Fruit fly (Drosophila melanogaster) whole organism, embryonic: ENCODE data around the gene CG9286.
A peak's percentile ranks its signal among the peaks of the same experiment; 100 is the strongest.

Experiments
- Antp ChIP-seq: fragments of 200-800 bp; sonication (Bioruptor generic); optimal IDR thresholded peaks from 3 replicates; lab custom pipeline; 2016; ENCODE audit warnings: missing biosample characterization, missing genetic modification characterization
- Atf6 ChIP-seq: fragments of 200-800 bp; sonication (Bioruptor generic); IDR thresholded peaks from 2 replicates; pipeline ENCODE4 v1.3.6; 2022; ENCODE audit warnings: missing biosample characterization, missing genetic modification characterization
- Awh ChIP-seq: fragments of 200-800 bp; sonication (Bioruptor generic); IDR thresholded peaks from 2 replicates; pipeline ENCODE4, ENCODE4 v1.3.6; 2022; ENCODE audit warnings: missing biosample characterization, missing genetic modification characterization
- C15 ChIP-seq: fragments of 200-800 bp; sonication (Bioruptor generic); IDR thresholded peaks from 3 replicates; pipeline ENCODE4 v1.3.6; 2022; ENCODE audit warnings: missing biosample characterization, missing genetic modification characterization
- CG10274 ChIP-seq: fragments of 200-800 bp; sonication (Bioruptor generic); optimal IDR thresholded peaks from 3 replicates; lab custom pipeline; 2017; ENCODE audit warnings: missing biosample characterization, mild to moderate bottlenecking, missing genetic modification characterization
- CG11085 ChIP-seq: fragments of 200-800 bp; sonication (Bioruptor generic); IDR thresholded peaks from 2 replicates; pipeline ENCODE4 v1.3.6; 2022; ENCODE audit warnings: missing biosample characterization, missing genetic modification characterization
- CG11504 ChIP-seq: fragments of 200-800 bp; sonication (Bioruptor generic); optimal IDR thresholded peaks from 3 replicates; lab custom pipeline; 2019; ENCODE audit warnings: missing biosample characterization, mild to moderate bottlenecking, missing genetic modification characterization, moderate library complexity
- CG13775 ChIP-seq: fragments of 200-800 bp; sonication (Bioruptor generic); optimal IDR thresholded peaks from 3 replicates; lab custom pipeline; 2017; ENCODE audit warnings: missing biosample characterization, mild to moderate bottlenecking, missing genetic modification characterization
- CG15011 ChIP-seq: fragments of 200-800 bp; sonication (Bioruptor generic); optimal IDR thresholded peaks from 3 replicates; lab custom pipeline; 2018; ENCODE audit warnings: missing biosample characterization, mild to moderate bottlenecking, missing genetic modification characterization
- CG1529 ChIP-seq: fragments of 200-800 bp; sonication (Bioruptor generic); optimal IDR thresholded peaks from 3 replicates; lab custom pipeline; 2018; ENCODE audit warnings: missing biosample characterization, missing genetic modification characterization
- CG15479 ChIP-seq: fragments of 200-800 bp; sonication (Bioruptor generic); optimal IDR thresholded peaks from 3 replicates; lab custom pipeline; 2019; ENCODE audit warnings: missing biosample characterization, mild to moderate bottlenecking, missing genetic modification characterization, moderate library complexity
- CG16815 ChIP-seq: fragments of 200-800 bp; sonication (Bioruptor generic); optimal IDR thresholded peaks from 3 replicates; lab custom pipeline; 2017; ENCODE audit warnings: missing biosample characterization, mild to moderate bottlenecking, missing genetic modification characterization
- CG17328 ChIP-seq: fragments of 200-800 bp; sonication (Bioruptor generic); IDR thresholded peaks from 2 replicates; pipeline ENCODE4 v1.3.6; 2022; ENCODE audit warnings: missing biosample characterization, missing genetic modification characterization
- CG17612 ChIP-seq: fragments of 200-800 bp; sonication (Bioruptor generic); IDR thresholded peaks from 2 replicates; pipeline ENCODE4 v1.3.6; 2022; ENCODE audit warnings: missing biosample characterization, missing genetic modification characterization
- CG17802 ChIP-seq: fragments of 200-800 bp; sonication (Bioruptor generic); optimal IDR thresholded peaks from 2 replicates; lab custom pipeline; 2018; ENCODE audit warnings: missing biosample characterization, mild to moderate bottlenecking, missing genetic modification characterization, moderate library complexity
- CG2129 ChIP-seq: fragments of 200-800 bp; sonication (Bioruptor generic); IDR thresholded peaks from 2 replicates; pipeline ENCODE4 v1.3.6; 2022; ENCODE audit warnings: missing biosample characterization, missing genetic modification characterization; ENCODE audit not compliant: partially characterized antibody
- CG3838 ChIP-seq: fragments of 200-800 bp; sonication (Bioruptor generic); optimal IDR thresholded peaks from 3 replicates; lab custom pipeline; 2016; ENCODE audit warnings: missing biosample characterization, missing genetic modification characterization
- CG4328 ChIP-seq: fragments of 200-800 bp; sonication (Bioruptor generic); optimal IDR thresholded peaks from 3 replicates; lab custom pipeline; 2017; ENCODE audit warnings: missing biosample characterization, missing genetic modification reagents, missing genetic modification characterization
- CG5180 ChIP-seq: fragments of 200-800 bp; sonication (Bioruptor generic); optimal IDR thresholded peaks from 3 replicates; lab custom pipeline; 2017; ENCODE audit warnings: missing biosample characterization, missing genetic modification characterization, mild to moderate bottlenecking, moderate library complexity, missing genetic modification reagents
- CG6254 ChIP-seq: fragments of 200-800 bp; sonication (Bioruptor generic); optimal IDR thresholded peaks from 3 replicates; lab custom pipeline; 2017; ENCODE audit warnings: mild to moderate bottlenecking, missing biosample characterization, missing genetic modification reagents, missing genetic modification characterization
- CG7745 ChIP-seq: fragments of 200-800 bp; sonication (Bioruptor generic); optimal IDR thresholded peaks from 2 replicates; lab custom pipeline; 2018; ENCODE audit warnings: missing biosample characterization, mild to moderate bottlenecking, missing genetic modification characterization, moderate library complexity
- CG9609 ChIP-seq: fragments of 200-800 bp; sonication (Bioruptor generic); optimal IDR thresholded peaks from 3 replicates; lab custom pipeline; 2016; ENCODE audit warnings: missing biosample characterization, missing genetic modification characterization
- CG9797 ChIP-seq: fragments of 200-800 bp; sonication (Bioruptor generic); optimal IDR thresholded peaks from 3 replicates; lab custom pipeline; 2018; ENCODE audit warnings: missing biosample characterization, mild to moderate bottlenecking, missing genetic modification characterization
- CG9817 ChIP-seq: fragments of 200-800 bp; sonication (Bioruptor generic); optimal IDR thresholded peaks from 2 replicates; lab custom pipeline; 2018; ENCODE audit warnings: missing biosample characterization, mild to moderate bottlenecking, missing genetic modification characterization, moderate library complexity
- CrebB ChIP-seq: fragments of 200-800 bp; sonication (Bioruptor generic); optimal IDR thresholded peaks from 3 replicates; lab custom pipeline; 2018; ENCODE audit warnings: missing biosample characterization, mild to moderate bottlenecking, missing genetic modification characterization
- Fer1 ChIP-seq: fragments of 200-800 bp; sonication (Bioruptor generic); optimal IDR thresholded peaks from 2 replicates; lab custom pipeline; 2017; ENCODE audit warnings: missing biosample characterization, mild to moderate bottlenecking, missing genetic modification characterization
- Gug ChIP-seq: fragments of 200-800 bp; sonication (Bioruptor generic); IDR thresholded peaks from 4 replicates; pipeline ENCODE4 v1.3.6; 2022; ENCODE audit warnings: missing biosample characterization, missing genetic modification characterization
- HLH54F ChIP-seq: fragments of 200-800 bp; sonication (Bioruptor generic); optimal IDR thresholded peaks from 3 replicates; lab custom pipeline; 2016; ENCODE audit warnings: missing biosample characterization, missing genetic modification characterization
- HLHmδ ChIP-seq: fragments of 200-800 bp; sonication (Bioruptor generic); optimal IDR thresholded peaks from 2 replicates; lab custom pipeline; 2018; ENCODE audit warnings: missing biosample characterization, mild to moderate bottlenecking, missing genetic modification characterization, moderate library complexity
- Hr3 ChIP-seq: fragments of 200-800 bp; sonication (Bioruptor generic); optimal IDR thresholded peaks from 3 replicates; lab custom pipeline; 2016; ENCODE audit warnings: missing biosample characterization, missing genetic modification characterization
- MESR4 ChIP-seq: fragments of 200-800 bp; sonication (Bioruptor generic); optimal IDR thresholded peaks from 2 replicates; lab custom pipeline; 2018; ENCODE audit warnings: missing biosample characterization, mild to moderate bottlenecking, missing genetic modification characterization, moderate library complexity
- Nf-YB ChIP-seq: fragments of 200-800 bp; sonication (Bioruptor generic); optimal IDR thresholded peaks from 3 replicates; lab custom pipeline; 2019; ENCODE audit warnings: missing biosample characterization, mild to moderate bottlenecking, missing genetic modification characterization, moderate library complexity
- Six4 ChIP-seq: fragments of 200-800 bp; sonication (Bioruptor generic); optimal IDR thresholded peaks from 2 replicates; lab custom pipeline; 2016; ENCODE audit warnings: missing biosample characterization, missing genetic modification characterization
- Sry-δ ChIP-seq: fragments of 200-800 bp; sonication (Bioruptor generic); optimal IDR thresholded peaks from 2 replicates; lab custom pipeline; 2016; ENCODE audit warnings: missing biosample characterization, missing genetic modification characterization
- Tbp ChIP-seq: fragments of >200 bp; optimal IDR thresholded peaks from 2 replicates; lab custom pipeline; 2018; ENCODE audit warnings: missing biosample characterization, missing genetic modification characterization
- Trl ChIP-seq, 3 experiments: fragments of >200 bp in 2 of 3; fragments of 200-800 bp in 1 of 3; sonication (Bioruptor generic) in 1 of 3; optimal IDR thresholded peaks; 2 replicates in 1 of 3; 3 replicates in 2 of 3; lab custom pipeline; 2016 to 2017; ENCODE audit warnings: missing biosample characterization in 1 of 3, missing genetic modification characterization in 1 of 3
- ac ChIP-seq: fragments of 200-800 bp; sonication (Bioruptor generic); optimal IDR thresholded peaks from 3 replicates; lab custom pipeline; 2017; ENCODE audit warnings: missing biosample characterization, mild to moderate bottlenecking, missing genetic modification characterization
- ash1 ChIP-seq: fragments of 200-800 bp; sonication (Bioruptor generic); optimal IDR thresholded peaks from 2 replicates; lab custom pipeline; 2018; ENCODE audit warnings: missing biosample characterization, mild to moderate bottlenecking, missing genetic modification characterization
- az2 ChIP-seq: fragments of 200-800 bp; sonication (Bioruptor generic); optimal IDR thresholded peaks from 3 replicates; lab custom pipeline; 2016; ENCODE audit warnings: missing biosample characterization, missing genetic modification characterization
- cato ChIP-seq: fragments of 200-800 bp; sonication (Bioruptor generic); optimal IDR thresholded peaks from 2 replicates; lab custom pipeline; 2016; ENCODE audit warnings: missing biosample characterization, missing genetic modification characterization, borderline replicate concordance
- grn ChIP-seq: fragments of 200-800 bp; sonication (Bioruptor generic); optimal IDR thresholded peaks from 3 replicates; lab custom pipeline; 2017; ENCODE audit warnings: missing biosample characterization, missing genetic modification characterization
- kni ChIP-seq: fragments of 200-800 bp; sonication (Bioruptor generic); optimal IDR thresholded peaks from 3 replicates; lab custom pipeline; 2017; ENCODE audit warnings: mild to moderate bottlenecking, missing biosample characterization, missing genetic modification reagents, missing genetic modification characterization
- lilli ChIP-seq: fragments of 200-800 bp; sonication (Bioruptor generic); optimal IDR thresholded peaks from 3 replicates; lab custom pipeline; 2016; ENCODE audit warnings: missing biosample characterization, missing genetic modification characterization
- lov ChIP-seq, 2 experiments: fragments of 200-800 bp in 1 of 2; fragments of >200 bp in 1 of 2; sonication (Bioruptor generic) in 1 of 2; IDR thresholded peaks in 1 of 2; optimal IDR thresholded peaks in 1 of 2; 2 replicates in 1 of 2; 3 replicates in 1 of 2; pipeline versions ENCODE4 v1.3.6 to Lab custom; 2017 to 2022; ENCODE audit warnings: missing biosample characterization in 1 of 2, missing genetic modification characterization in 1 of 2
- mld ChIP-seq: fragments of 200-800 bp; sonication (Bioruptor generic); IDR thresholded peaks from 3 replicates; pipeline ENCODE4 v1.3.6; 2022; ENCODE audit warnings: missing biosample characterization, missing genetic modification characterization; ENCODE audit not compliant: partially characterized antibody
- org-1 ChIP-seq: fragments of 200-800 bp; sonication (Bioruptor generic); optimal IDR thresholded peaks from 2 replicates; lab custom pipeline; 2017; ENCODE audit warnings: missing biosample characterization, missing genetic modification characterization
- sna ChIP-seq: fragments of 200-800 bp; sonication (Bioruptor generic); IDR thresholded peaks from 2 replicates; pipeline ENCODE4 v1.3.6; 2022; ENCODE audit warnings: missing biosample characterization, missing genetic modification characterization; ENCODE audit not compliant: partially characterized antibody
- sug ChIP-seq: fragments of 200-800 bp; optimal IDR thresholded peaks from 2 replicates; lab custom pipeline; 2019; ENCODE audit warnings: missing biosample characterization, mild to moderate bottlenecking, missing genetic modification characterization, moderate library complexity
- vfl ChIP-seq: fragments of 200-800 bp; sonication (Bioruptor generic); optimal IDR thresholded peaks from 2 replicates; lab custom pipeline; 2016; ENCODE audit warnings: missing biosample characterization, missing genetic modification characterization

CG9286 gene

dm6 chr3R:13812736-13813250 lies 32.0 kb downstream of the CG9286 start, which contains the start of the genes tal-1A, tal-2A, tal-3A and tal-AA (continued):
- TF ChIP-seq ash1 (no peak), CG3838 (GFP tag; lab: Kevin White, UChicago) (no peak), sug (no peak), org-1 (GFP tag; lab: Kevin White, UChicago) (no peak), Tbp (GFP tag; lab: Kevin White, UChicago) (no peak), C15 (no peak), Fer1 (peak; percentile 1), CG15479 (GFP tag; lab: Kevin White, UChicago) (no peak), Sry-δ (no peak), Awh (no peak; the same call in 1 of the 2 replicates), CG17802 (no peak), CG2129 (GFP tag; lab: Robert Waterston, UW) (0 out of 2 replicates have a peak, but pooled peaks have one; percentile 22), CG6254 (GFP tag; lab: Kevin White, UChicago) (peak; percentile 51), kni (peak; percentile 42), mld (GFP tag; lab: Robert Waterston, UW) (no peak), lov (optimal IDR thresholded peaks at IDR 0.05; lab: Kevin White, UChicago) (no peak), lov (GFP tag; IDR thresholded peaks at IDR 0.05; lab: Robert Waterston, UW) (no peak), CG4328 (GFP tag; lab: Kevin White, UChicago) (no peak), CG11085 (GFP tag; lab: Robert Waterston, UW) (no peak), CG16815 (GFP tag; lab: Kevin White, UChicago) (no peak), Nf-YB (GFP tag; lab: Kevin White, UChicago) (peak; percentile 90), CG9797 (no peak), lilli (GFP tag; lab: Kevin White, UChicago) (peak; percentile 16), CG9609 (no peak), CrebB (tag; lab: Kevin White, UChicago) (peak; percentile 10), grn (GFP tag; lab: Kevin White, UChicago) (peak; percentile 14), Six4 (GFP tag; lab: Kevin White, UChicago) (no peak), sna (peak; percentile 76), CG17328 (0 out of 2 replicates have a peak, but pooled peaks have one; percentile 10), cato (GFP tag; lab: Kevin White, UChicago) (no peak), vfl (GFP tag; lab: Kevin White, UChicago) (peak; percentile 45), ac (GFP tag; lab: Kevin White, UChicago) (peak; percentile 81), CG15011 (GFP tag; lab: Kevin White, UChicago) (no peak), az2 (no peak), Antp (GFP tag; lab: Kevin White, UChicago) (peak; percentile 15), CG1529 (peak; percentile 18), CG13775 (GFP tag; lab: Kevin White, UChicago) (no peak), CG9817 (tag; lab: Kevin White, UChicago) (no peak), Gug (GFP tag; lab: Robert Waterston, UW) (no peak), Trl (optimal IDR thresholded peaks at IDR 0.05; lab: Kevin White, UChicago) (peak; percentile 96 to 99), Trl (GFP tag; optimal IDR thresholded peaks at IDR 0.05; lab: Kevin White, UChicago) (peak; percentile 30), Atf6 (peak; percentile 55), HLH54F (GFP tag; lab: Kevin White, UChicago) (no peak), CG11504 (tag; lab: Kevin White, UChicago) (peak; percentile 4), CG17612 (no peak), MESR4 (GFP tag; lab: Kevin White, UChicago) (no peak), CG7745 (tag; lab: Kevin White, UChicago) (no peak), CG10274 (GFP tag; lab: Kevin White, UChicago) (no peak), HLHmδ (GFP tag; lab: Kevin White, UChicago) (peak; percentile 49), Hr3 (no peak), CG5180 (GFP tag; lab: Kevin White, UChicago) (peak; percentile 82)
